Fruit fly (Drosophila melanogaster) whole organism, embryonic: Measurements from ENCODE around the gene Rab6.

Experiments
- B-H2 ChIP-seq: fragments of 200-800 bp; sonication (Bioruptor generic); optimal IDR thresholded peaks from 2 replicates; lab custom pipeline; 2018; ENCODE audit warnings: missing biosample characterization, mild to moderate bottlenecking, missing genetic modification characterization
- BEAF-32 ChIP-seq: fragments of 200-800 bp; sonication (Bioruptor generic); optimal IDR thresholded peaks from 3 replicates; lab custom pipeline; 2017; ENCODE audit warnings: missing biosample characterization, missing genetic modification characterization, mild to moderate bottlenecking, moderate library complexity, missing genetic modification reagents
- CG12744 ChIP-seq: fragments of 200-800 bp; sonication (Bioruptor generic); optimal IDR thresholded peaks from 2 replicates; lab custom pipeline; 2016; ENCODE audit warnings: missing biosample characterization, missing genetic modification characterization
- CG14441 ChIP-seq: fragments of 200-800 bp; sonication (Bioruptor generic); IDR thresholded peaks from 2 replicates; pipeline ENCODE4 v1.3.6; 2022; ENCODE audit warnings: missing biosample characterization, missing genetic modification characterization
- CG14965 ChIP-seq: fragments of 200-800 bp; sonication (Bioruptor generic); optimal IDR thresholded peaks from 2 replicates; lab custom pipeline; 2016; ENCODE audit warnings: missing biosample characterization, missing genetic modification characterization, borderline replicate concordance
- CG15479 ChIP-seq: fragments of 200-800 bp; sonication (Bioruptor generic); optimal IDR thresholded peaks from 3 replicates; lab custom pipeline; 2019; ENCODE audit warnings: missing biosample characterization, mild to moderate bottlenecking, missing genetic modification characterization, moderate library complexity
- CG17359 ChIP-seq: fragments of 200-800 bp; sonication (Bioruptor generic); optimal IDR thresholded peaks from 3 replicates; lab custom pipeline; 2018; ENCODE audit warnings: missing biosample characterization, mild to moderate bottlenecking, missing genetic modification characterization, moderate library complexity
- CG17612 ChIP-seq: fragments of 200-800 bp; sonication (Bioruptor generic); IDR thresholded peaks from 2 replicates; pipeline ENCODE4 v1.3.6; 2022; ENCODE audit warnings: missing biosample characterization, missing genetic modification characterization
- CG2129 ChIP-seq: fragments of 200-800 bp; sonication (Bioruptor generic); IDR thresholded peaks from 2 replicates; pipeline ENCODE4 v1.3.6; 2022; ENCODE audit warnings: missing biosample characterization, missing genetic modification characterization; ENCODE audit not compliant: partially characterized antibody
- CG2678 ChIP-seq: fragments of 200-800 bp; sonication (Bioruptor generic); optimal IDR thresholded peaks from 3 replicates; lab custom pipeline; 2019; ENCODE audit warnings: missing biosample characterization, mild to moderate bottlenecking, missing genetic modification characterization, moderate library complexity
- CG3407 ChIP-seq: fragments of 200-800 bp; sonication (Bioruptor generic); optimal IDR thresholded peaks from 2 replicates; lab custom pipeline; 2018; ENCODE audit warnings: missing biosample characterization, mild to moderate bottlenecking, missing genetic modification characterization
- CG6272 ChIP-seq: fragments of 200-800 bp; sonication (Bioruptor generic); IDR thresholded peaks from 2 replicates; pipeline ENCODE4 v1.3.6; 2022; ENCODE audit warnings: missing biosample characterization, missing genetic modification characterization
- CG7786 ChIP-seq: fragments of 200-800 bp; sonication (Bioruptor generic); optimal IDR thresholded peaks from 2 replicates; lab custom pipeline; 2016; ENCODE audit warnings: missing biosample characterization, missing genetic modification characterization
- CG8924 ChIP-seq: fragments of 200-800 bp; optimal IDR thresholded peaks from 3 replicates; lab custom pipeline; 2019; ENCODE audit warnings: missing biosample characterization, mild to moderate bottlenecking, missing genetic modification characterization, moderate library complexity
- CG9876 ChIP-seq: fragments of 200-800 bp; sonication (Bioruptor generic); optimal IDR thresholded peaks from 2 replicates; lab custom pipeline; 2016; ENCODE audit warnings: missing biosample characterization, missing genetic modification characterization
- CkIIα-i1 ChIP-seq: fragments of 200-800 bp; sonication (Bioruptor generic); IDR thresholded peaks from 2 replicates; pipeline ENCODE4 v1.3.6; 2022; ENCODE audit warnings: missing biosample characterization, missing genetic modification characterization
- Doc2 ChIP-seq: fragments of 200-800 bp; sonication (Bioruptor generic); IDR thresholded peaks from 2 replicates; pipeline ENCODE4 v1.3.6; 2022; ENCODE audit warnings: missing biosample characterization, missing genetic modification characterization
- Ets65A ChIP-seq: fragments of 200-800 bp; sonication (Bioruptor generic); peaks from one replicate; lab custom pipeline; 2016; ENCODE audit warnings: missing biosample characterization, missing genetic modification characterization
- Ets97D ChIP-seq: fragments of 200-800 bp; sonication (Bioruptor generic); optimal IDR thresholded peaks from 3 replicates; lab custom pipeline; 2016; ENCODE audit warnings: missing biosample characterization, missing genetic modification characterization
- H2.0 ChIP-seq: fragments of 200-800 bp; sonication (Bioruptor generic); IDR thresholded peaks from 2 replicates; pipeline ENCODE4 v1.3.6; 2022; ENCODE audit warnings: missing biosample characterization, missing genetic modification characterization
- HHEX ChIP-seq: fragments of 200-800 bp; sonication (Bioruptor generic); optimal IDR thresholded peaks from 3 replicates; lab custom pipeline; 2017; ENCODE audit warnings: missing biosample characterization, mild to moderate bottlenecking, missing genetic modification characterization, missing genetic modification reagents
- Hand ChIP-seq: fragments of 200-800 bp; sonication (Bioruptor generic); optimal IDR thresholded peaks from 2 replicates; lab custom pipeline; 2017; ENCODE audit warnings: mild to moderate bottlenecking, missing biosample characterization, missing genetic modification reagents, missing genetic modification characterization
- MTF-1 ChIP-seq: fragments of 200-800 bp; sonication (Bioruptor generic); optimal IDR thresholded peaks from 2 replicates; lab custom pipeline; 2018; ENCODE audit warnings: missing biosample characterization, mild to moderate bottlenecking, missing genetic modification characterization, borderline replicate concordance
- Mad ChIP-seq: fragments of 200-800 bp; sonication (Bioruptor generic); optimal IDR thresholded peaks from 2 replicates; lab custom pipeline; 2016; ENCODE audit warnings: missing biosample characterization, missing genetic modification characterization
- NfI ChIP-seq: fragments of 200-800 bp; sonication (Bioruptor generic); optimal IDR thresholded peaks from 3 replicates; lab custom pipeline; 2018; ENCODE audit warnings: missing biosample characterization, mild to moderate bottlenecking, missing genetic modification characterization, moderate library complexity
- Scr ChIP-seq: fragments of 200-800 bp; sonication (Bioruptor generic); IDR thresholded peaks from 2 replicates; pipeline ENCODE4 v1.3.6; 2022; ENCODE audit warnings: missing biosample characterization, missing genetic modification characterization; ENCODE audit not compliant: partially characterized antibody
- Spps ChIP-seq: fragments of 200-800 bp; sonication (Bioruptor generic); optimal IDR thresholded peaks from 2 replicates; lab custom pipeline; 2018; ENCODE audit warnings: missing biosample characterization, mild to moderate bottlenecking, missing genetic modification characterization
- Usf ChIP-seq: fragments of 200-800 bp; sonication (Bioruptor generic); optimal IDR thresholded peaks from 2 replicates; lab custom pipeline; 2017; ENCODE audit warnings: missing genotype, missing biosample characterization, missing genetic modification characterization
- ash1 ChIP-seq: fragments of 200-800 bp; sonication (Bioruptor generic); optimal IDR thresholded peaks from 2 replicates; lab custom pipeline; 2018; ENCODE audit warnings: missing biosample characterization, mild to moderate bottlenecking, missing genetic modification characterization
- cas ChIP-seq: fragments of 200-800 bp; sonication (Bioruptor generic); IDR thresholded peaks from 2 replicates; pipeline ENCODE4 v1.3.6; 2022; ENCODE audit warnings: missing biosample characterization, missing genetic modification characterization
- corto ChIP-seq: fragments of 200-800 bp; sonication (Bioruptor generic); optimal IDR thresholded peaks from 2 replicates; lab custom pipeline; 2016; ENCODE audit warnings: missing biosample characterization, mild to moderate bottlenecking, missing genetic modification characterization, moderate library complexity
- gem ChIP-seq: fragments of 200-800 bp; sonication (Bioruptor generic); optimal IDR thresholded peaks from 2 replicates; lab custom pipeline; 2019; ENCODE audit warnings: missing biosample characterization, mild to moderate bottlenecking, missing genetic modification characterization, moderate library complexity
- lbe ChIP-seq: fragments of 200-800 bp; sonication (Bioruptor generic); optimal IDR thresholded peaks from 2 replicates; lab custom pipeline; 2016; ENCODE audit warnings: missing biosample characterization, mild to moderate bottlenecking, missing genetic modification characterization
- lilli ChIP-seq: fragments of 200-800 bp; sonication (Bioruptor generic); optimal IDR thresholded peaks from 3 replicates; lab custom pipeline; 2016; ENCODE audit warnings: missing biosample characterization, missing genetic modification characterization
- lmd ChIP-seq: fragments of 200-800 bp; sonication (Bioruptor generic); IDR thresholded peaks from 2 replicates; pipeline ENCODE4 v1.3.6; 2022; ENCODE audit warnings: missing biosample characterization, missing genetic modification characterization
- mam ChIP-seq: fragments of 200-800 bp; sonication (Bioruptor generic); optimal IDR thresholded peaks from 3 replicates; lab custom pipeline; 2016; ENCODE audit warnings: missing biosample characterization, missing genetic modification characterization
- mld ChIP-seq: fragments of 200-800 bp; sonication (Bioruptor generic); IDR thresholded peaks from 3 replicates; pipeline ENCODE4 v1.3.6; 2022; ENCODE audit warnings: missing biosample characterization, missing genetic modification characterization; ENCODE audit not compliant: partially characterized antibody
- nom ChIP-seq: fragments of 200-800 bp; sonication (Bioruptor generic); optimal IDR thresholded peaks from 2 replicates; lab custom pipeline; 2017; ENCODE audit warnings: missing biosample characterization, missing genetic modification characterization, mild to moderate bottlenecking, moderate library complexity, missing genetic modification reagents
- pb ChIP-seq: fragments of 200-800 bp; sonication (Bioruptor generic); optimal IDR thresholded peaks from 3 replicates; lab custom pipeline; 2016; ENCODE audit warnings: missing biosample characterization, missing genetic modification characterization
- sd ChIP-seq: fragments of 200-800 bp; sonication (Bioruptor generic); optimal IDR thresholded peaks from 3 replicates; lab custom pipeline; 2018; ENCODE audit warnings: missing biosample characterization, mild to moderate bottlenecking, missing genetic modification characterization, moderate library complexity
- sens ChIP-seq: fragments of 200-800 bp; sonication (Bioruptor generic); peaks from one replicate; lab custom pipeline; 2016; ENCODE audit warnings: missing biosample characterization, missing genetic modification characterization
- slou ChIP-seq: fragments of 200-800 bp; sonication (Bioruptor generic); optimal IDR thresholded peaks from 3 replicates; lab custom pipeline; 2016; ENCODE audit warnings: missing biosample characterization, missing genetic modification characterization
- sr ChIP-seq: fragments of 200-800 bp; sonication (Bioruptor generic); IDR thresholded peaks from 3 replicates; pipeline ENCODE4 v1.3.6; 2022; ENCODE audit warnings: missing biosample characterization, missing genetic modification characterization
- ssp ChIP-seq: fragments of 200-800 bp; sonication (Bioruptor generic); IDR thresholded peaks from 2 replicates; pipeline ENCODE4 v1.3.6; 2022; ENCODE audit warnings: missing biosample characterization, missing genetic modification characterization
- tap ChIP-seq: fragments of 200-800 bp; optimal IDR thresholded peaks from 3 replicates; lab custom pipeline; 2019; ENCODE audit warnings: missing biosample characterization, mild to moderate bottlenecking, missing genetic modification characterization, moderate library complexity
- tup ChIP-seq: fragments of 200-800 bp; sonication (Bioruptor generic); optimal IDR thresholded peaks from 2 replicates; lab custom pipeline; 2016; ENCODE audit warnings: missing biosample characterization, mild to moderate bottlenecking, missing genetic modification characterization, moderate library complexity
- usp ChIP-seq: fragments of >200 bp; optimal IDR thresholded peaks from 2 replicates; lab custom pipeline; 2017; ENCODE audit warnings: missing biosample characterization, missing genetic modification characterization
- wek ChIP-seq: fragments of 200-800 bp; sonication (Bioruptor generic); optimal IDR thresholded peaks from 3 replicates; lab custom pipeline; 2018; ENCODE audit warnings: missing biosample characterization, mild to moderate bottlenecking, missing genetic modification characterization, moderate library complexity

Gene Rab6

DNA sequence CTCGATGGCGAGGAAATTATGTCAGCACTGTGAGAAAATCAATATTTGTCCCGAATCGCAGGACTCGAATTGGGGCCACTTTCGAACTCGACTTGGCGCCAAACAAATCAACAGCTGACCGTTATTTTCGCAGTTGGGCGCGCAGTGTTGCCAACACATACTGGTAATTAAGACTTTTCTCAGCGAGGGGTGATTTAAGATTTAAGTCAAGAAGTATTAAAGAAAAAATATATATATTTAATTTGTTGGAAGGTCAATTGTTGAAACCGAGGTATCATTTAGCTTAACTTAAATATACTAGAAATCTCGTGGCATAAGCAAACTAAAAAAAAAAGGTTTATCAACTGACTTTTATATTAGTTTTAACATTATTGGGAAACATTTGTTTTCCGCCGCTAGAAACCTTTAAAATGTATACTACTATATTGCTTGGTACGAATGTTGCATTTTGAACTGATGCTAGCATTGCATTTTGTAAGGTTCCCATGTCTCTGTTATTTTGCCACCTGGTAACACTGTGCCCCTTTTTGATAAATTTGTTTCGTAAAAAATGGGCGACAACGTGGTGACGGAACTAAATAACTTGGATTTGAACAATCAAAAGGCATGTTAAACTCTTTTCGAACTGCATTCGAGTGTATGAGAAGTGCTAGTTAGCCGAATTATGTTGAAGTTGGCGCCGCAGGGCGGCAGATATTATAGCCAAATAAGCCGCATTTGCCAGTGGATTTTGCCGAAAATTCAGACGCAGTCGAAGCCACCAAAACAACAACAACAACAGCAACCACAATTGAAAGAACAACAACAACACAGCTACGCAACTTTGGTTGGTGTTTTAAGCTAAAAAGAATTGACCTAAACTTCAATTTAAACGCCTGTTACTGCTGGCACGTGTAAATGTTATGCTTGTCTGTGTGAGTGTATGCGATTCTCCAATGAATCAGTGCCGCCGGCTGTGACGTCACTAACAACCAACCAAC is 5.4 kb downstream of the Rab6 start, which contains the start of the genes Patsas and ThrRS (continued):
- peak; percentile 86 for TF ChIP-seq NfI (GFP tag; lab: Kevin White, UChicago)
- peak; percentile 86 for TF ChIP-seq CG8924
- peak; percentile 49 for TF ChIP-seq lbe (GFP tag; lab: Kevin White, UChicago)
- TF ChIP-seq usp (GFP tag; lab: Kevin White, UChicago), result no peak
- TF ChIP-seq pb (GFP tag; lab: Kevin White, UChicago), result peak; percentile 47
- no peak for TF ChIP-seq sr
- TF ChIP-seq tap (tag; lab: Kevin White, UChicago), result no peak
- peak; percentile 50 for TF ChIP-seq MTF-1
- TF ChIP-seq BEAF-32, result peak; percentile 38
- no peak for TF ChIP-seq wek (GFP tag; lab: Kevin White, UChicago)
- peak; percentile 96 for TF ChIP-seq sens (GFP tag; lab: Kevin White, UChicago)
- peak; percentile 28 for TF ChIP-seq tup (GFP tag; lab: Kevin White, UChicago)
- TF ChIP-seq CG7786, result peak; percentile 65
- TF ChIP-seq slou (GFP tag; lab: Kevin White, UChicago), result peak; percentile 82
- TF ChIP-seq CkIIα-i1 (GFP tag; lab: Robert Waterston, UW), result no peak
- TF ChIP-seq nom, result peak; percentile 14
- TF ChIP-seq Usf (GFP tag; lab: Kevin White, UChicago), result peak; percentile 83
- TF ChIP-seq Doc2, result 0 out of 2 replicates have a peak, but pooled peaks have one; percentile 16
- TF ChIP-seq Scr (GFP tag; lab: Robert Waterston, UW), result no peak
- TF ChIP-seq HHEX, result peak; percentile 81
- TF ChIP-seq CG3407, result no peak
- peak; percentile 90 for TF ChIP-seq lmd (GFP tag; lab: Robert Waterston, UW)
- TF ChIP-seq CG9876 (GFP tag; lab: Kevin White, UChicago), result peak; percentile 72
- peak; percentile 78 for TF ChIP-seq H2.0 (GFP tag; lab: Robert Waterston, UW)
- no peak for TF ChIP-seq CG2129 (GFP tag; lab: Robert Waterston, UW)
- peak; percentile 71 for TF ChIP-seq Hand (GFP tag; lab: Kevin White, UChicago)
- TF ChIP-seq Mad (GFP tag; lab: Kevin White, UChicago), result peak; percentile 54
- TF ChIP-seq ssp, result peak; percentile 97
- peak; percentile 61 for TF ChIP-seq sd (tag; lab: Kevin White, UChicago)
- peak; percentile 75 for TF ChIP-seq Spps (tag; lab: Kevin White, UChicago)
- no peak for TF ChIP-seq CG15479 (GFP tag; lab: Kevin White, UChicago)
- TF ChIP-seq CG17612 (GFP tag; lab: Robert Waterston, UW), result peak; percentile 62; the same call in 1 of the 2 replicates
- peak; percentile 69 for TF ChIP-seq cas (GFP tag; lab: Robert Waterston, UW)
- TF ChIP-seq B-H2 (GFP tag; lab: Kevin White, UChicago), result peak; percentile 81
- peak; percentile 56 for TF ChIP-seq CG12744 (GFP tag; lab: Kevin White, UChicago)
- peak; percentile 82 for TF ChIP-seq lilli (GFP tag; lab: Kevin White, UChicago)
- TF ChIP-seq ash1 (GFP tag; lab: Kevin White, UChicago), result no peak
- TF ChIP-seq CG14441, result peak; percentile 86
- TF ChIP-seq mld (GFP tag; lab: Robert Waterston, UW), result no peak
- TF ChIP-seq CG2678, result peak; percentile 91
- peak; percentile 85 for TF ChIP-seq CG6272
- TF ChIP-seq CG17359 (tag; lab: Kevin White, UChicago), result peak; percentile 86
- peak; percentile 83 for TF ChIP-seq mam (GFP tag; lab: Kevin White, UChicago)
- TF ChIP-seq Ets65A, result peak; percentile 99
- TF ChIP-seq Ets97D (GFP tag; lab: Kevin White, UChicago), result peak; percentile 79
- no peak for TF ChIP-seq corto
- TF ChIP-seq CG14965 (GFP tag; lab: Kevin White, UChicago), result no peak
- peak; percentile 94 for TF ChIP-seq gem (tag; lab: Kevin White, UChicago)
